Worm (Caenorhabditis elegans): ENCODE results near the gene Y25C1A.7.

- TF ChIP-seq blmp-1 (tag; optimal IDR thresholded peaks at IDR 0.05) (no peak), pha-4 (tag; optimal IDR thresholded peaks at IDR 0.05) (no peak), ham-2 (GFP tag; optimal IDR thresholded peaks at IDR 0.05) (no peak), ztf-11 (tag; optimal IDR thresholded peaks at IDR 0.05) (no peak), lin-13 (tag; optimal IDR thresholded peaks at IDR 0.05) (no peak), ces-1 (GFP tag; optimal IDR thresholded peaks at IDR 0.05) (no peak), nhr-28 (tag; optimal IDR thresholded peaks at IDR 0.05) (no peak), elt-1 (tag; optimal IDR thresholded peaks at IDR 0.05; ENCODE audit: borderline replicate concordance, insufficient read depth) (no peak)
Observed at ce11 chrII:3064631-3065030, 6.2 kb downstream of the Y25C1A.7 start.

All from whole organism, mixed stage, embryonic.